Worm (Caenorhabditis elegans) whole organism, early embryonic: ENCODE results near the gene seb-3.

Experiments
- B0310.2 ChIP-seq: sonication (generic microtip); optimal IDR thresholded peaks from 2 replicates; lab custom pipeline; 2016; ENCODE audit warnings: mild to moderate bottlenecking, missing genetic modification characterization, missing compliant biosample characterization
- F13C5.2 ChIP-seq: sonication (generic microtip); optimal IDR thresholded peaks from 2 replicates; lab custom pipeline; 2017; ENCODE audit warnings: mild to moderate bottlenecking, missing genetic modification characterization, inconsistent platforms, missing compliant biosample characterization
- aly-1 ChIP-seq: sonication (generic microtip); optimal IDR thresholded peaks from 2 replicates; lab custom pipeline; 2016; ENCODE audit warnings: missing genetic modification characterization, missing compliant biosample characterization
- ama-1 ChIP-seq: fragments of 150-350 bp; optimal IDR thresholded peaks from 2 replicates; lab custom pipeline; 2014
- ceh-13 ChIP-seq: fragments of 200-800 bp; sonication (Bioruptor generic); optimal IDR thresholded peaks from 2 replicates; lab custom pipeline; 2018; ENCODE audit warnings: mild to moderate bottlenecking, missing genetic modification characterization, missing compliant biosample characterization
- ceh-36 ChIP-seq: sonication (generic microtip); optimal IDR thresholded peaks from 2 replicates; lab custom pipeline; 2016; ENCODE audit warnings: missing genetic modification characterization, inconsistent platforms, missing compliant biosample characterization
- ets-7 ChIP-seq: sonication (generic microtip); optimal IDR thresholded peaks from 2 replicates; lab custom pipeline; 2016; ENCODE audit warnings: missing genotype, missing genetic modification characterization, missing compliant biosample characterization
- flt-1 ChIP-seq: fragments of 200-800 bp; sonication (Bioruptor generic); IDR thresholded peaks from 2 replicates; pipeline ENCODE4 v1.3.6; 2022; ENCODE audit warnings: missing genetic modification characterization, missing compliant biosample characterization
- hmbx-1 ChIP-seq: sonication (generic microtip); optimal IDR thresholded peaks from 2 replicates; lab custom pipeline; 2016; ENCODE audit warnings: mild to moderate bottlenecking, missing genetic modification characterization, missing compliant biosample characterization
- hmg-4 ChIP-seq: fragments of 200-800 bp; sonication (Bioruptor generic); optimal IDR thresholded peaks from 2 replicates; lab custom pipeline; 2018; ENCODE audit warnings: mild to moderate bottlenecking, missing genetic modification characterization, missing compliant biosample characterization
- hnd-1 ChIP-seq: sonication (generic microtip); optimal IDR thresholded peaks from 2 replicates; lab custom pipeline; 2016; ENCODE audit warnings: missing genetic modification characterization, missing compliant biosample characterization
- pes-1 ChIP-seq: fragments of 200-800 bp; sonication (Bioruptor generic); IDR thresholded peaks from 2 replicates; pipeline ENCODE4 v1.3.6; 2022; ENCODE audit warnings: missing genetic modification reagents, missing genetic modification characterization, missing compliant biosample characterization
- scrt-1 ChIP-seq: fragments of 200-800 bp; sonication (Bioruptor generic); IDR thresholded peaks from 2 replicates; pipeline ENCODE4 v1.3.6; 2022; ENCODE audit warnings: missing genetic modification characterization, missing compliant biosample characterization
- sea-1 ChIP-seq: fragments of 200-800 bp; sonication (Bioruptor generic); conservative IDR thresholded peaks from 2 replicates; pipeline ENCODE4 v1.3.6; 2022; ENCODE audit warnings: missing genetic modification characterization, missing compliant biosample characterization
- tbx-11 ChIP-seq: fragments of 200-800 bp; sonication (Bioruptor generic); IDR thresholded peaks from 2 replicates; pipeline ENCODE4 v1.3.6; 2022; ENCODE audit warnings: missing genetic modification characterization, missing compliant biosample characterization
- tbx-37 ChIP-seq: fragments of 200-800 bp; sonication (Bioruptor generic); conservative IDR thresholded peaks from 2 replicates; pipeline ENCODE4 v1.3.6; 2022; ENCODE audit warnings: missing genetic modification reagents, missing genetic modification characterization, missing compliant biosample characterization
- tra-4 ChIP-seq: sonication (generic microtip); optimal IDR thresholded peaks from 2 replicates; lab custom pipeline; 2017; ENCODE audit warnings: missing genetic modification characterization, missing compliant biosample characterization

The seb-3 gene

DNA sequence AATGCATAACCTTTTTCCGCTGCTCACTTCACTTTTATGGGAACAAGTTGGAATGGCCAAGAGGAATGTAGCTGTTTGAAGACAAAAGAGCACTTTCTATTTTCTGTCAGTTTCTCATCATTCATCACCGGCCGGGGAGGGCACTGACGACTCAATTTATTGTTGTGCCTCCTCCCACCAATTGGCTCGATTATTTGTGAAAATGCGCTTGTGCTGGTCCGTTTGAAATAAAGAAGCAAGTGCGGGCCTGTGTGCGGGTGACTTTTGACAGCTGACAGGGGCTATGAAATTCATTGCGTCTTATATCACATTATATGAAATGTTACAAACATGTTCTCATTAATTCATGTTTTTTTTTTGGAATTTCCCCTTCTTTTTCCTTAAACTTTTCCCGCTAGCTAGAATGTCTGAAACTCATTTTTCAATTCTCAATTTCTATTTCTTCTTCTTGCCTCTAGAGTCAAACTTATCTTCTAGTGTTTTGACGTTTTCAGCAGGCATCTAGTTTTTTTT is 12.1 kb upstream of the seb-3 start:
- TF ChIP-seq tra-4 (tag; lab: Kevin White, UChicago) = no peak
- TF ChIP-seq tbx-11 (GFP tag; lab: Robert Waterston, UW) = no peak
- TF ChIP-seq ets-7 (tag; lab: Kevin White, UChicago) = no peak
- TF ChIP-seq ceh-36 (tag; lab: Kevin White, UChicago) = no peak
- TF ChIP-seq aly-1 (tag; lab: Kevin White, UChicago) = no peak
- no peak for TF ChIP-seq hnd-1 (tag; lab: Kevin White, UChicago)
- TF ChIP-seq sea-1 = no peak
- TF ChIP-seq pes-1 (GFP tag; lab: Robert Waterston, UW) = no peak
- TF ChIP-seq scrt-1 (GFP tag; lab: Robert Waterston, UW) = no peak
- TF ChIP-seq flt-1 (GFP tag; lab: Robert Waterston, UW) = no peak
- no peak for TF ChIP-seq hmg-4
- TF ChIP-seq B0310.2 (tag; lab: Kevin White, UChicago) = no peak
- TF ChIP-seq ama-1 (lab: Kevin White, UChicago) = no peak
- no peak for TF ChIP-seq tbx-37

DNA sequence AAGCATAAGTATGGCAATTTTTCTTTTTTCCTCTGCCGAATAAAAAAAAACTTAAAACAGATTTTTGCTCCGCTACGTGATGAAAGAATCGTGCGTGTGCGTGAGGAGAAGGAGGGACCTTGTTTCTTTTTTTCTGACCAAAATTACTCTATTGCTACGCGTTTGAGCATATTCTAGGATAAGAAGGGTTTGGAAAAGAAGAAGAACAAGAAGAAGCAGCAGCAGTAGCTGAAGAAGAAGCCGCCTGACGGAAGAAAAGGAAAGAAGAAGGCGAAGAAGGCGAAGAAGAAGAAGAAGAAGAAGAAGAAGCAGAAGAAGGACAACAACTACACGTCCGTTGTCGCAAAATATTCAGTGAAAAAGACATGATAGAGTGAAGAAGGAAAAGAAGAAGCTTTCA is 10.0 kb upstream of the seb-3 start:
- TF ChIP-seq B0310.2 (tag; lab: Kevin White, UChicago) = no peak
- no peak for TF ChIP-seq sea-1
- TF ChIP-seq F13C5.2 (tag; lab: Kevin White, UChicago) = no peak
- no peak for TF ChIP-seq ets-7 (tag; lab: Kevin White, UChicago)
- TF ChIP-seq hmg-4 = no peak
- no peak for TF ChIP-seq tbx-37
- TF ChIP-seq ceh-36 (tag; lab: Kevin White, UChicago) = no peak
- TF ChIP-seq tbx-11 (GFP tag; lab: Robert Waterston, UW) = no peak
- no peak for TF ChIP-seq tra-4 (tag; lab: Kevin White, UChicago)
- no peak for TF ChIP-seq hmbx-1
- no peak for TF ChIP-seq hnd-1 (tag; lab: Kevin White, UChicago)
- TF ChIP-seq ama-1 (lab: Kevin White, UChicago) = no peak
- TF ChIP-seq flt-1 (GFP tag; lab: Robert Waterston, UW) = no peak
- TF ChIP-seq pes-1 (GFP tag; lab: Robert Waterston, UW) = no peak
- no peak for TF ChIP-seq scrt-1 (GFP tag; lab: Robert Waterston, UW)

DNA sequence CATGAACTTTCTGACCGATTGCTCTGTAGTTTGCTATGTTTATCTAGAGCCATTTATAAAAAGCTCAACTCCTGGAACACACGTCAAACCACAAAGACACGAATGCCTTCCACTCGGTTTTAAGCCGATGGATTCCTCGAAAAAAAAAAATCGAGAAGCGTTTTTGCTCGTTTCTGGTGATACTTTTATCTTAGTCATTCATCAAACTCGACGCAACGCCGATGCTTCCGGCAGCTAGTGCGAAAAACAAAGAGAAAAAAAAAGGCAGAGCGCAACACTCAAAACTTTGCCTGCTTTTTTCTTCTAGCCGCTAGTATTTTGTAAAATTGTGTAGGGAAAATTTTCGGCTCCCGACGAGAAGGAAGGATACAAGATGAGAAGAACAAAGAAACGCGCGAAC is 1.5 kb downstream of the seb-3 start:
- TF ChIP-seq B0310.2 (tag; lab: Kevin White, UChicago) = no peak
- TF ChIP-seq hmbx-1 = no peak
- no peak for TF ChIP-seq ceh-36 (tag; lab: Kevin White, UChicago)
- no peak for TF ChIP-seq ceh-13
- no peak for TF ChIP-seq tbx-37
- no peak for TF ChIP-seq sea-1
- TF ChIP-seq aly-1 (tag; lab: Kevin White, UChicago) = no peak
- no peak for TF ChIP-seq hmg-4
- no peak for TF ChIP-seq tra-4 (tag; lab: Kevin White, UChicago)
- no peak for TF ChIP-seq scrt-1 (GFP tag; lab: Robert Waterston, UW)
- no peak for TF ChIP-seq hnd-1 (tag; lab: Kevin White, UChicago)
- TF ChIP-seq pes-1 (GFP tag; lab: Robert Waterston, UW) = no peak
- TF ChIP-seq F13C5.2 (tag; lab: Kevin White, UChicago) = no peak
- no peak for TF ChIP-seq flt-1 (GFP tag; lab: Robert Waterston, UW)
- no peak for TF ChIP-seq tbx-11 (GFP tag; lab: Robert Waterston, UW)
- no peak for TF ChIP-seq ama-1 (lab: Kevin White, UChicago)
- TF ChIP-seq ets-7 (tag; lab: Kevin White, UChicago) = no peak

DNA sequence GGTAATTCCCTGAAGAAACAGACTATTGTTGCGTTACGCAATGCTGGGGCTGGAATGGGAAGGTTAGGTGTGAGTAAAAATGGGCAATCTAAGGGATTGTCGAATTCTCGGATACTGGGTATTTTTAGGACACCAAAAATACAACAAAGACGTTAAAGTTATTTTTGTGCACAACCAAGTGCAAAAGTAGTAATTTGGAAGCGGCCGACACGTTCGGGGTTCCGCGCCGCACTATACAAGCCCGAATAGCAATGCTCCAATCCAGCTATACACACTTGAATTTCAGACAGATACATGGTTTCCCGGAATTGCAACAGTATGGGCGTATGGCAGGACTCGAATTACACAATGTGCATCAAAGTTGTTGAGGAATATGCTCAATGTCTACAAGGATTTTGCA is 1.9 kb downstream of the seb-3 start:
- TF ChIP-seq sea-1 (no peak), hnd-1 (tag; lab: Kevin White, UChicago) (no peak), F13C5.2 (tag; lab: Kevin White, UChicago) (no peak), pes-1 (GFP tag; lab: Robert Waterston, UW) (no peak), tbx-37 (no peak), scrt-1 (GFP tag; lab: Robert Waterston, UW) (no peak), tra-4 (tag; lab: Kevin White, UChicago) (no peak), ceh-13 (no peak), tbx-11 (GFP tag; lab: Robert Waterston, UW) (no peak), ceh-36 (tag; lab: Kevin White, UChicago) (no peak), ets-7 (tag; lab: Kevin White, UChicago) (no peak), B0310.2 (tag; lab: Kevin White, UChicago) (no peak), ama-1 (lab: Kevin White, UChicago) (no peak)

DNA sequence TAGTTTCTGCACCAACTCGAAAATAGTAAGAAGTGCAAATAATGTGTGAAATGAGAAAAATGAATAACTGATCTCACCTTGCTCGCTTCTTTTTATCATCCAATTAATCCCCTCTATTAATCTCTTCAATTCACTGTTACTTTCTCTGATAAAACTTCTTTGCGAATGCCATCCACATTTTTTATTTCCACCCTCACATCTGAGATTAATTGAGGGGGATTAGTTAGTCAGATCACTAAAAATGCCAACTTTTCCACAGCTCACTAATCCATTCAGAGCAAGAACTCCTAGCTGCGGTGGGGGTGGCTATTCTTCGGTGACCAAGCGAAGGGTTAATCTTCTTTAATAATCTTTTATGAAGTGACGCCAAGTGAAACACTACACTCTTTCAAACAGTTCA is 8.7 kb downstream of the seb-3 start, which contains the start of gene dsc-1:
dsc-1 (minus strand) TSS at position 46 of the 400 bp plus-strand sequence.
- TF ChIP-seq hnd-1 (tag; lab: Kevin White, UChicago) (no peak), ceh-36 (tag; lab: Kevin White, UChicago) (peak; percentile 75)

DNA sequence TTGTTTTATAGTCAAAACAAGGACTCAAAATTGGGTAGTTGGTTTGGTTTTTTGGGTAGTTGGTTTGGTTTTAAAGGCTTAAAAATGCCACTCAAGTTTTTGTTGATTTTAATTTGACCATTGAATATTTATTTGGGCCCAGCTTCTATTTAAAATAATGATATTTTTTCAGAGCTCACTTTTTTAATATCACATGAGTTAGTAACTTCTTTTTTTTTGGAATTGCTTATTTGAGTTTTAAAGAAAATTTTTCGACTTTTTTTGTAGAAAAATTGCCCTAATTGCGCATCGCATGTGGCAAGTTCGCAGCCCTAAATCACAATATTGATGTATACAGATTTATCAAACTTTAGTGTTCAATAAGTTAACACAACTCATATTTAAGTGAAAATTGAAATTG is 9.6 kb downstream of the seb-3 start:
- TF ChIP-seq ets-7 (tag; lab: Kevin White, UChicago) (no peak), scrt-1 (GFP tag; lab: Robert Waterston, UW) (no peak), flt-1 (GFP tag; lab: Robert Waterston, UW) (no peak), tbx-37 (no peak), B0310.2 (tag; lab: Kevin White, UChicago) (no peak), pes-1 (GFP tag; lab: Robert Waterston, UW) (no peak), hnd-1 (tag; lab: Kevin White, UChicago) (no peak), ceh-36 (tag; lab: Kevin White, UChicago) (no peak)

DNA sequence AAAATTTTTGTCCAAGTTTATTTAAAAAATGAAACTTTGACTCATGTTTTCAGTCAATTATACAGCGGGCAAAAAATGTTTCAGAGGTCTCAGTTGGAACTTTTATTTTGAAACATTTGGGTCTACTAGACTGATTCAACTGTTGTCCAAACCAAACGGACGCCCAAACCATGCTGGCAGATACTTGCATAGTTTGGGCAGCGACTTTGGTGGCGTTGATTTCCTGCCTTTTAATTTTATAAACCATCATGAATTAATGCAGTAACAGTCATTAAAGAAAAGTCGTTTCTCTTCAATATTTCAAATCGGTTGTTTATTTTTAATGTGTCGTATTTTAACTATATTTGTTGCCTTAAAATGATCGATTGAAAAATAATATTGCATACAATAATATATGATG is 10.2 kb downstream of the seb-3 start:
- TF ChIP-seq sea-1 = no peak
- TF ChIP-seq flt-1 (GFP tag; lab: Robert Waterston, UW) = no peak
- TF ChIP-seq F13C5.2 (tag; lab: Kevin White, UChicago) = no peak
- TF ChIP-seq ets-7 (tag; lab: Kevin White, UChicago) = no peak
- TF ChIP-seq tbx-11 (GFP tag; lab: Robert Waterston, UW) = no peak
- TF ChIP-seq ceh-13 = no peak
- TF ChIP-seq hnd-1 (tag; lab: Kevin White, UChicago) = no peak
- TF ChIP-seq pes-1 (GFP tag; lab: Robert Waterston, UW) = no peak
- no peak for TF ChIP-seq aly-1 (tag; lab: Kevin White, UChicago)
- TF ChIP-seq hmbx-1 = no peak
- no peak for TF ChIP-seq B0310.2 (tag; lab: Kevin White, UChicago)
- no peak for TF ChIP-seq ceh-36 (tag; lab: Kevin White, UChicago)
- TF ChIP-seq ama-1 (lab: Kevin White, UChicago) = no peak
- no peak for TF ChIP-seq scrt-1 (GFP tag; lab: Robert Waterston, UW)
- no peak for TF ChIP-seq hmg-4
